Fruit fly (Drosophila melanogaster): ENCODE results near the gene Cubn.

dm6 chrX:9556397-9556796 lies 14.7 kb downstream of the Cubn start, which contains the start of gene CG15317:
- TF ChIP-seq pdm3 (GFP tag; optimal IDR thresholded peaks at IDR 0.05) (no peak), CG10669 (GFP tag; optimal IDR thresholded peaks at IDR 0.05) (no peak), Lpt (GFP tag; optimal IDR thresholded peaks at IDR 0.05) (no peak), topi (GFP tag; optimal IDR thresholded peaks at IDR 0.05) (no peak), fd59A (GFP tag; optimal IDR thresholded peaks at IDR 0.05) (no peak), CG8319 (GFP tag; optimal IDR thresholded peaks at IDR 0.05) (no peak), acj6 (GFP tag; optimal IDR thresholded peaks at IDR 0.05) (no peak), CG6276 (GFP tag; optimal IDR thresholded peaks at IDR 0.05) (no peak), CG31627 (GFP tag; optimal IDR thresholded peaks at IDR 0.05) (no peak), Ets96B (tag; optimal IDR thresholded peaks at IDR 0.05) (no peak), CG6163 (GFP tag; IDR thresholded peaks at IDR 0.05) (no peak)
